Fruit fly (Drosophila melanogaster) Kc167 (cell line): ENCODE data around the gene CG3552.

Experiments
- Myc ChIP-seq: fragments of >200 bp; optimal IDR thresholded peaks from 2 replicates; lab custom pipeline; 2017; ENCODE audit warnings: missing external identifiers
- Sin3A ChIP-seq: fragments of >200 bp; optimal IDR thresholded peaks from 2 replicates; lab custom pipeline; 2018; ENCODE audit warnings: missing external identifiers
- h ChIP-seq: fragments of >200 bp; optimal IDR thresholded peaks from 3 replicates; lab custom pipeline; 2018; ENCODE audit warnings: missing external identifiers
- psq ChIP-seq: fragments of >200 bp; optimal IDR thresholded peaks from 2 replicates; lab custom pipeline; 2017; ENCODE audit warnings: missing external identifiers
- ttk ChIP-seq: sonication (Bioruptor generic); optimal IDR thresholded peaks from 2 replicates; lab custom pipeline; 2017; ENCODE audit warnings: missing external identifiers

DNA sequence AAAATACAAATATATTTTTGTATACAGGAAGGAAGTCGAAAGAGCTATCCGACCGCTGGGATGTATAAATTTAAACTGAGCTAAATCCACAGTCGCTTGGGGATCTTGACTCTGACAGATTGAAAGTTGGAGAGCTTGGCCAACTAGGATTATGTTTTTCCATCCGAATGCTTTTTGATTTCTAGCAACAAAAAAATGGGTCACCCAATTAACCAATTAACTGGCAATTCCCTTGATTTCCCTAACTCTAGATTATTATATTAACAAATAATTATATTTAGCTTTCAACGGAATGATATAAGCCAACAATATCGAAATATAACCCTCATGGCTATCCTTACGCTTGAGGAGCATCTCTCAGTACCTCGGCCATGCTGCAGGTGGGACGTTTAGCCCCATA is 38.8 kb upstream of the CG3552 start, which contains the start of gene CG3982:
- TF ChIP-seq Myc (no peak), psq (lab: Kevin White, UChicago) (no peak), h (lab: Kevin White, UChicago) (no peak), ttk (lab: Kevin White, UChicago) (no peak), Sin3A (lab: Kevin White, UChicago) (no peak)
